Fruit fly (Drosophila melanogaster): ENCODE results near the gene Mst87F.

Gene Mst87F

DNA sequence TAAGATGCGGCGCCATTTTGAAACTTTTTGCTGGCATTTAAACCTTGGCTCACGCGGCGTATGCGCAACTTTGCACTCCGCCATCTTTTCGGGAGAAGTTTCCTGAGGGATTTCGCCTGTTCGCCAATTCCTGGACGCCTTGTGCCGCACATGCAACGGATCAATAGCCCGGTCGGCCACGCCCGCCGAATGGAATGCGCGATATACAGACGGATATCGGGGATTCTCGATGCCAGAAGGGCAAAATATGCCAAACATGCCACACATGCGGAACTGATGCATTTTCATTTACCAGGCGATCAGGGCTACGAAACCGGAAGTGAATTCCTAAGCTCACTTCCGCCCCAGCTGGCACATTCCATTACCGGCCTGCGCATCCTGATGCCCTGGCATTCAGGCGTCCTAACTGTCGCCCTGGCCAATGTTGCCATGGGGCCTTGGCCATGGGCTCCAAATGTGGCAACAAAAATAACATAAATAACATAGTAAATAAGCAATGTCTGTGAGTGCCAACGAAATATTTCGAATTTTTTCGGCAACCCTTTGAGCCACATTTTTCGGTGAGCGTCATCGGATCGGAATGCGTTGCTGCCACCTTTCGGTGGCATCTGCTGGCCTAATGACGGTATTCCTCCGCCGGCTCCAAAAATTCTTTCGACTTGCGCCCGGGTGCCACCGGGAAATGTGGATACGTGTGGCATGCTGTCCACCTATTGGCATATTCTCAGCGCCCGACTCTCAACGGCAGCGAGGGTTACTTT is 25.6 kb downstream of the Mst87F start (continued):
- no peak for TF ChIP-seq aop (GFP tag; IDR thresholded peaks at IDR 0.05)
- TF ChIP-seq Rx (GFP tag; IDR thresholded peaks at IDR 0.05) = no peak
- TF ChIP-seq exex (tag; optimal IDR thresholded peaks at IDR 0.05) = no peak
- TF ChIP-seq ranshi (GFP tag; IDR thresholded peaks at IDR 0.05) = no peak
- TF ChIP-seq CG15073 (GFP tag; optimal IDR thresholded peaks at IDR 0.05) = no peak
- no peak for TF ChIP-seq CG5245 (GFP tag; optimal IDR thresholded peaks at IDR 0.05)
- no peak for TF ChIP-seq CG2202 (tag; optimal IDR thresholded peaks at IDR 0.05)
- TF ChIP-seq CG1603 (tag; optimal IDR thresholded peaks at IDR 0.05) = no peak
- no peak for TF ChIP-seq hkb (optimal IDR thresholded peaks at IDR 0.05)
- TF ChIP-seq hkb (GFP tag; IDR thresholded peaks at IDR 0.05) = no peak
- TF ChIP-seq Drgx (GFP tag; IDR thresholded peaks at IDR 0.05) = no peak
- TF ChIP-seq hb (GFP tag; IDR thresholded peaks at IDR 0.05; ENCODE audit: partially characterized antibody) = no peak
- no peak for TF ChIP-seq CG32772 (GFP tag; IDR thresholded peaks at IDR 0.05)

DNA sequence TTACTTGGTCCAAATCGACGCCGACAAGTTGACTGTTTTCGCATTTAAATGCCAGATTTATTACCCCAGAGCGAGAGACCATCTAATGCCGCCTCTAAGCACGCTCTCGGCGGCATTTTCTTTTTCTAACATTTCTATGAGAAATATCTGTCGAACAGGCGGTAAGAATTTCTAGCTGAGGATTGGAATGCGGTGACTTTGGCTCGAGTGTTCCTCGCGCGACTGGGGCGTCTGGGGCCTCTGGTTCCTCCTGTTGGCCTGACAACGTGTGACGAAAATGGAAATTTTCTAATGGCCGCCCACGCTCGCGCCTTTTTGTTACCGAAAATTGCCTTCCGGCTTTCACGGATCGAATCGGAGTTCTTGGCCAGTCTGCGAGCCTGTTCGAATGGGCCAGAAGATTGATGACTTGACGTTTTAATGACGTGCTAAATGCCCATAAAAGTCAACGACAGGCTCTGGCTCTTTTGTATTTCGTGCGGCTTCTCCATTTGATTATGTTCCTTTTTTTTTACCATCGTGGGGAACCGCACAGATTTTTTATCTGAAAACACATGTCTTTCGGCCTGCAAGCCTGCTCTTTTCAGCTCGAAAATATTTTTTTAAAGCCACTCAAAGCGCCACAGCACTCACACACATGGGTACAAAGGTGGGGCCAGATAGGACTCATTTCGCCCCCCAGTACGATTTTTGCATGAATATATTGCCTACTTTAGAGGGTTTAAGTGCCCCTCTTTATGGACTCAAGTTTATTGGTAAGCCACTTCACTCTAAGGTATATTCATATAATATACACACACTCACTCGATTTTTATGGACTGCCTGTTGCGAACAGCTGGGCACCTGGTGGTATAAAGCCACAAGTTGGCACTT is 26.4 kb downstream of the Mst87F start:
- no peak for TF ChIP-seq CG30020 (tag; optimal IDR thresholded peaks at IDR 0.05)
- TF ChIP-seq CG31224 (GFP tag; IDR thresholded peaks at IDR 0.05) = peak; percentile 87
- peak; percentile 84 for TF ChIP-seq z (GFP tag; IDR thresholded peaks at IDR 0.05)
- TF ChIP-seq zf30C (GFP tag; optimal IDR thresholded peaks at IDR 0.05) = no peak
- no peak for TF ChIP-seq exex (tag; optimal IDR thresholded peaks at IDR 0.05)
- TF ChIP-seq CG5180 (GFP tag; optimal IDR thresholded peaks at IDR 0.05) = no peak
- no peak for TF ChIP-seq CoRest (tag; optimal IDR thresholded peaks at IDR 0.05)
- TF ChIP-seq B-H1 (GFP tag; IDR thresholded peaks at IDR 0.05) = no peak
- TF ChIP-seq CG11398 (GFP tag; optimal IDR thresholded peaks at IDR 0.05) = no peak
- TF ChIP-seq fd96Cb (tag; optimal IDR thresholded peaks at IDR 0.05) = no peak
- TF ChIP-seq CG1602 (GFP tag; optimal IDR thresholded peaks at IDR 0.05) = no peak
- TF ChIP-seq CG16779 (GFP tag; IDR thresholded peaks at IDR 0.05) = no peak
- TF ChIP-seq Camta (GFP tag; optimal IDR thresholded peaks at IDR 0.05) = no peak
- no peak for TF ChIP-seq CG11695 (GFP tag; IDR thresholded peaks at IDR 0.05)
- no peak for TF ChIP-seq pfk (GFP tag; optimal IDR thresholded peaks at IDR 0.05)
- no peak for TF ChIP-seq cas (GFP tag; IDR thresholded peaks at IDR 0.05)
- TF ChIP-seq CG34422 (GFP tag; IDR thresholded peaks at IDR 0.05) = no peak
- TF ChIP-seq Sry-β (GFP tag; optimal IDR thresholded peaks at IDR 0.05) = no peak
- TF ChIP-seq Hr39 (optimal IDR thresholded peaks at IDR 0.05) = no peak
- no peak for TF ChIP-seq CG11696 (GFP tag; IDR thresholded peaks at IDR 0.05)
- no peak for TF ChIP-seq Poxn (GFP tag; IDR thresholded peaks at IDR 0.05)
- TF ChIP-seq Med (GFP tag) = peak; percentile 51
- no peak for TF ChIP-seq CG12942 (GFP tag; optimal IDR thresholded peaks at IDR 0.05)
- TF ChIP-seq CG18619 (GFP tag; optimal IDR thresholded peaks at IDR 0.05) = no peak
- no peak for TF ChIP-seq danr (GFP tag; IDR thresholded peaks at IDR 0.05)
- no peak for TF ChIP-seq CG3847 (GFP tag; IDR thresholded peaks at IDR 0.05)
- TF ChIP-seq Bgb (GFP tag; IDR thresholded peaks at IDR 0.05; ENCODE audit: partially characterized antibody) = peak; percentile 35; the same call in 1 of the 2 replicates
- no peak for TF ChIP-seq Bteb2 (GFP tag; optimal IDR thresholded peaks at IDR 0.05)
- TF ChIP-seq otp (GFP tag; IDR thresholded peaks at IDR 0.05) = no peak
- no peak for TF ChIP-seq CG11504 (tag; optimal IDR thresholded peaks at IDR 0.05)
- no peak for TF ChIP-seq wdn (GFP tag; IDR thresholded peaks at IDR 0.05)
- no peak for TF ChIP-seq CG6272 (GFP tag; IDR thresholded peaks at IDR 0.05)
- no peak for TF ChIP-seq CG2712 (tag; optimal IDR thresholded peaks at IDR 0.05)
- TF ChIP-seq CG15601 (tag; optimal IDR thresholded peaks at IDR 0.05) = no peak
- TF ChIP-seq br (optimal IDR thresholded peaks at IDR 0.05) = no peak
- TF ChIP-seq mirr (GFP tag; optimal IDR thresholded peaks at IDR 0.05) = peak; percentile 22
- no peak for TF ChIP-seq trh (GFP tag; optimal IDR thresholded peaks at IDR 0.05)
- no peak for TF ChIP-seq CG6689 (GFP tag; IDR thresholded peaks at IDR 0.05)
